Fruit fly (Drosophila melanogaster): Measurements from ENCODE around the gene Flo2.
A peak's percentile ranks its signal among the peaks of the same experiment; 100 is the strongest.

Gene Flo2

dm6 chrX:14892303-14892702 lies 53.1 kb downstream of the Flo2 start:
- peak; percentile 52 for TF ChIP-seq Drgx (GFP tag; IDR thresholded peaks at IDR 0.05)
- TF ChIP-seq zfh2 (GFP tag; optimal IDR thresholded peaks at IDR 0.05) = no peak

DNA sequence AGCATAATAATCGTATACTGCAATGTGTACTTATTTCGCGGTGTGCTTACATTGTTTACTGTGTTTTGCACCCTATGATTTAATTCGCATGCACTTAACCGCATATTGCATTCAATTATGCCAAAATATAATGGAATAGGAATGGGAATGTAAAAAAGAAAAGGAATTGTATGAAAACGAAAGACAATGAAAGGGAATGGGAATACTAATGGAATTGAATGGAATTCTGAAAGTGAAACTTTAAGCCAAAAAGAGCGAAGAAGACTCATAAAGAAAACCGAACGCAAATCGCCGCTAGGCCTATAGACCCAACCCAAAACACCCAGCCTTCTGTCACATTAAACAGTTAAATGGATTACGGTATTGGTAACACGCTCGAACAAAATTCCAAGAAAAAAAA lies 54.7 kb downstream of the Flo2 start:
- TF ChIP-seq Blimp-1 (GFP tag; optimal IDR thresholded peaks at IDR 0.05) (peak; percentile 92), Sin3A (optimal IDR thresholded peaks at IDR 0.05) (no peak)

DNA sequence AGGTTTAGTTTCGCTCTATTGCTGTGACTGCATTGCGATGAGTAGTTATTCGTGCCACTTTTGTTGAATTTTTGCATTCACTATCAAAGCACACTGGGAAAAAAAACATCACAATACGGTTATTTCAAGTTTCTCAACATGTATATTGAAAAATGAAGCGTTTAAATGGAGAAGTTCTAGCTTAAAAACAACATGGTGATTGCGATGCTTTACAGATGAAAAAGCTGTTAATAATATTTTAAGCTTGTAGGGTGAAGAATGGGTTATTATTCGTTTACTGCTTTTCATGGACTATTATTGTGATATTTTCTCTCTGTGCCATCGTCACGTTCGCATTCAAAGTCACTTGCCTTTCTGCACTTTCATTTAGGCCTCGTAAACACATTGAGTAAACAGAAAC lies 57.1 kb downstream of the Flo2 start:
- TF ChIP-seq CG10321 (GFP tag; IDR thresholded peaks at IDR 0.05) = no peak
- TF ChIP-seq gem (tag; optimal IDR thresholded peaks at IDR 0.05) = peak; percentile 16
- peak; percentile 72 for TF ChIP-seq sens (GFP tag)
- peak; percentile 25 for TF ChIP-seq Sox102F (GFP tag; optimal IDR thresholded peaks at IDR 0.05)
- TF ChIP-seq dmrt99B (tag; optimal IDR thresholded peaks at IDR 0.05) = peak; percentile 3

dm6 chrX:14896791-14897190 lies 57.6 kb downstream of the Flo2 start, which contains the start of gene CG9514:
Gene CG9514 (minus strand): TSS chrX:14896891.
- TF ChIP-seq CG12942 (GFP tag; optimal IDR thresholded peaks at IDR 0.05) (no peak), Adf1 (GFP tag; IDR thresholded peaks at IDR 0.05) (peak; percentile 53), CG6689 (GFP tag; IDR thresholded peaks at IDR 0.05) (no peak)

DNA sequence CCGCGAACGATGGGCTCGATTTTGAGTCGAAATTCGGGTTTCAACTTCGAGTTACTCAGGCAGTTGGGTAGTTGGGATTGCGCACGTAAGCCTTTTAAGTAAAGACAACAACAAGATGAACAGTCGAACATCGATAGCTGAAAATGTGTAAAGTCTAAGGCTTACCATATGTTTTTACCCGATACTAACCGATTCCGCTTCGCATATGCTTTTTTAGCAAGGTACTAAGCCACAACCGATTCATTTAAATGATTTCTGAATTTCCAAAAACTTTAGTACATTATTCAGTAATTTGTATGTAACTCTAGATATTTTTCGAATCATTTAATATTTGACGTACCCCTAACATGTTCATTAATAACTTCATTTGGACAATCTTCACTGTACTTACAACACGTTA lies 58.4 kb downstream of the Flo2 start:
- TF ChIP-seq CG10543 (GFP tag; optimal IDR thresholded peaks at IDR 0.05) (no peak), fd102C (GFP tag; optimal IDR thresholded peaks at IDR 0.05) (no peak), CG5953 (GFP tag; IDR thresholded peaks at IDR 0.05) (no peak), CG7357 (GFP tag; IDR thresholded peaks at IDR 0.05) (no peak), CG7745 (tag; optimal IDR thresholded peaks at IDR 0.05) (no peak), dpn (GFP tag; optimal IDR thresholded peaks at IDR 0.05) (no peak), Sin3A (optimal IDR thresholded peaks at IDR 0.05) (no peak), bab2 (GFP tag; optimal IDR thresholded peaks at IDR 0.05) (no peak), Rfx (GFP tag; IDR thresholded peaks at IDR 0.05) (no peak), otp (GFP tag; IDR thresholded peaks at IDR 0.05) (no peak), Pdp1 (GFP tag; optimal IDR thresholded peaks at IDR 0.05) (no peak), CG4730 (GFP tag; IDR thresholded peaks at IDR 0.05) (no peak), crp (GFP tag; optimal IDR thresholded peaks at IDR 0.05) (no peak), Stat92E (GFP tag; optimal IDR thresholded peaks at IDR 0.05) (no peak), zen (tag; optimal IDR thresholded peaks at IDR 0.05) (no peak), dmrt11E (tag; optimal IDR thresholded peaks at IDR 0.05) (no peak), CG2678 (tag; optimal IDR thresholded peaks at IDR 0.05) (peak; percentile 38), B-H2 (GFP tag; optimal IDR thresholded peaks at IDR 0.05) (no peak), insv (GFP tag; optimal IDR thresholded peaks at IDR 0.05) (no peak), da (GFP tag; optimal IDR thresholded peaks at IDR 0.05) (no peak), Doc2 (GFP tag; IDR thresholded peaks at IDR 0.05) (no peak), CG11504 (tag; optimal IDR thresholded peaks at IDR 0.05) (peak; percentile 31), dysf (GFP tag; IDR thresholded peaks at IDR 0.05) (no peak), NC2α (GFP tag; optimal IDR thresholded peaks at IDR 0.05) (no peak), Ets65A (GFP tag) (no peak), Med (GFP tag) (peak; percentile 1), ttk (GFP tag; IDR thresholded peaks at IDR 0.05) (peak; percentile 8; the same call in 1 of the 2 replicates), slbo (GFP tag; IDR thresholded peaks at IDR 0.05) (peak; percentile 16; the same call in 1 of the 2 replicates), CG1603 (tag; optimal IDR thresholded peaks at IDR 0.05) (no peak), CG16815 (GFP tag; optimal IDR thresholded peaks at IDR 0.05) (no peak), Jarid2 (GFP tag; optimal IDR thresholded peaks at IDR 0.05) (no peak), twi (tag; optimal IDR thresholded peaks at IDR 0.05) (no peak), chif (GFP tag; optimal IDR thresholded peaks at IDR 0.05) (no peak), Fer2 (tag; optimal IDR thresholded peaks at IDR 0.05) (no peak)
